Worm (Caenorhabditis elegans) whole organism, L3 larva: ENCODE data around the gene pgam-5.

Experiments
- ceh-28 ChIP-seq: fragments of 150-350 bp; optimal IDR thresholded peaks from 2 replicates; lab custom pipeline; 2014; ENCODE audit warnings: missing biosample characterization, missing genetic modification reagents, missing genetic modification characterization
- elt-3 ChIP-seq, 3 experiments: fragments of 150-350 bp in 1 of 3; sonication (generic microtip) in 2 of 3; optimal IDR thresholded peaks; 2 replicates in 2 of 3; 4 replicates in 1 of 3; lab custom pipeline; 2014 to 2017; ENCODE audit warnings: missing biosample characterization in 3 of 3, missing genetic modification characterization in 3 of 3
- lsy-12 ChIP-seq: sonication (generic microtip); optimal IDR thresholded peaks from 2 replicates; lab custom pipeline; 2016; ENCODE audit warnings: mild to moderate bottlenecking, missing genetic modification characterization, missing compliant biosample characterization
- snpc-4 ChIP-seq: fragments of 150-350 bp; optimal IDR thresholded peaks from 2 replicates; lab custom pipeline; 2014; ENCODE audit warnings: missing biosample characterization, missing genetic modification characterization

ce11 chrII:7598702-7599314 lies at the start of gene pgam-5:
- no peak for TF ChIP-seq lsy-12
- no peak for TF ChIP-seq elt-3 (tag; optimal IDR thresholded peaks at IDR 0.05; lab: Kevin White, UChicago)
- no peak for TF ChIP-seq snpc-4 (tag; lab: Kevin White, UChicago)
- no peak for TF ChIP-seq ceh-28 (tag; lab: Kevin White, UChicago)
